Fruit fly (Drosophila melanogaster): ENCODE results near the gene tctn.

DNA sequence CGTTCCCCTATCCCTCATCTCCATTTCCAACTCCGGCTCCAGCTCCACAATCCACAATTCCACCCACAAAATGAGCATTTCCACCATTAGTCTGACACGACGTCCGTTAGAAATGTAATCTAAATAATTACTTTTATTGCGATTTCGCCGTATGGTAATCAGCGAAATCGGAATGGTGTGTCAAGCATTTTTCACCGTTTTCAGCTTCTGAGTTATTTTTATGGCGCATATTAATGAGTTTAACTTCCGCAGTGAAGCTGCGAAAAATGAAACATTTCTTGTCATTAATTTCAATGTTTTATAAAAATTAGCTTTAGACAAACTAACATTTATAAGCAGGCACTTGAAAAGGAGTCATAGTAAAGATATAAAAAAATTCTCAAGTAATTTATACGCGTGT, 29.6 kb upstream of the tctn start, which contains the start of gene CG13989:
- TF ChIP-seq CG13204 (GFP tag; optimal IDR thresholded peaks at IDR 0.05) (no peak), CG8301 (tag; optimal IDR thresholded peaks at IDR 0.05) (no peak), CG4496 (GFP tag; IDR thresholded peaks at IDR 0.05) (no peak), CG34367 (tag; optimal IDR thresholded peaks at IDR 0.05) (no peak), Pif1B (GFP tag; optimal IDR thresholded peaks at IDR 0.05) (no peak), CG17806 (tag; optimal IDR thresholded peaks at IDR 0.05) (no peak), CG12605 (GFP tag; IDR thresholded peaks at IDR 0.05) (no peak), CG15710 (tag; optimal IDR thresholded peaks at IDR 0.05) (no peak), CG8159 (tag; optimal IDR thresholded peaks at IDR 0.05) (no peak), Ets98B (GFP tag; IDR thresholded peaks at IDR 0.05) (no peak), rn (GFP tag; IDR thresholded peaks at IDR 0.05) (no peak), Snoo (tag; optimal IDR thresholded peaks at IDR 0.05) (no peak), CG10348 (GFP tag; IDR thresholded peaks at IDR 0.05) (no peak), gl (tag; optimal IDR thresholded peaks at IDR 0.05) (no peak)
